Fruit fly (Drosophila melanogaster) whole organism, prepupa: ENCODE data around the gene Hel89B.

Source experiments
- CG10631 ChIP-seq: fragments of 200-800 bp; sonication (Bioruptor generic); optimal IDR thresholded peaks from 2 replicates; lab custom pipeline; 2016; ENCODE audit warnings: missing biosample characterization, missing genetic modification characterization
- CG10669 ChIP-seq: fragments of 200-800 bp; sonication (Bioruptor generic); optimal IDR thresholded peaks from 3 replicates; lab custom pipeline; 2018; ENCODE audit warnings: missing biosample characterization, mild to moderate bottlenecking, missing genetic modification characterization, moderate library complexity
- CG15336 ChIP-seq: fragments of 200-800 bp; sonication (Bioruptor generic); IDR thresholded peaks from 2 replicates; pipeline ENCODE4 v1.3.6; 2022; ENCODE audit warnings: missing biosample characterization, missing genetic modification characterization
- CG3032 ChIP-seq: fragments of 200-800 bp; optimal IDR thresholded peaks from 2 replicates; lab custom pipeline; 2019; ENCODE audit warnings: missing biosample characterization, mild to moderate bottlenecking, missing genetic modification characterization, moderate library complexity
- CG6163 ChIP-seq: fragments of 200-800 bp; sonication (Bioruptor generic); IDR thresholded peaks from 3 replicates; pipeline ENCODE4 v1.3.6; 2022; ENCODE audit warnings: missing biosample characterization, missing genetic modification characterization
- CG6792 ChIP-seq: fragments of 200-800 bp; sonication (Bioruptor generic); optimal IDR thresholded peaks from 3 replicates; lab custom pipeline; 2016; ENCODE audit warnings: missing biosample characterization, missing genetic modification characterization
- CG6854 ChIP-seq: fragments of 200-800 bp; sonication (Bioruptor generic); optimal IDR thresholded peaks from 2 replicates; lab custom pipeline; 2017; ENCODE audit warnings: missing biosample characterization, mild to moderate bottlenecking, missing genetic modification characterization
- CG7368 ChIP-seq: fragments of 200-800 bp; sonication (Bioruptor generic); optimal IDR thresholded peaks from 3 replicates; lab custom pipeline; 2016; ENCODE audit warnings: missing biosample characterization, missing genetic modification characterization
- CG8319 ChIP-seq: fragments of 200-800 bp; sonication (Bioruptor generic); optimal IDR thresholded peaks from 3 replicates; lab custom pipeline; 2016; ENCODE audit warnings: missing biosample characterization, missing genetic modification characterization
- Hr39 ChIP-seq: fragments of 200-800 bp; sonication (Bioruptor generic); optimal IDR thresholded peaks from 2 replicates; lab custom pipeline; 2016; ENCODE audit warnings: missing biosample characterization, missing genetic modification characterization
- Lpt ChIP-seq: fragments of 200-800 bp; sonication (Bioruptor generic); optimal IDR thresholded peaks from 3 replicates; lab custom pipeline; 2016; ENCODE audit warnings: missing biosample characterization, missing genetic modification characterization
- OdsH ChIP-seq: fragments of 200-800 bp; sonication (Bioruptor generic); optimal IDR thresholded peaks from 3 replicates; lab custom pipeline; 2016; ENCODE audit warnings: missing biosample characterization, missing genetic modification characterization
- esn ChIP-seq: fragments of 200-800 bp; sonication (Bioruptor generic); optimal IDR thresholded peaks from 2 replicates; lab custom pipeline; 2016; ENCODE audit warnings: missing biosample characterization, mild to moderate bottlenecking, missing genetic modification characterization, moderate library complexity
- vri ChIP-seq: fragments of 200-800 bp; sonication (Bioruptor generic); optimal IDR thresholded peaks from 3 replicates; lab custom pipeline; 2016; ENCODE audit warnings: missing biosample characterization, mild to moderate bottlenecking, missing genetic modification characterization

dm6 chr3R:16029584-16029983 is 56.5 kb downstream of the Hel89B start:
- TF ChIP-seq Hr39 (GFP tag; lab: Kevin White, UChicago) (no peak), vri (no peak), Lpt (no peak), OdsH (GFP tag; lab: Kevin White, UChicago) (no peak), CG6163 (GFP tag; lab: Robert Waterston, UW) (no peak), CG8319 (GFP tag; lab: Kevin White, UChicago) (no peak), CG15336 (GFP tag; lab: Robert Waterston, UW) (no peak), CG10669 (no peak), CG7368 (GFP tag; lab: Kevin White, UChicago) (no peak), CG6854 (GFP tag; lab: Kevin White, UChicago) (no peak), CG3032 (tag; lab: Kevin White, UChicago) (no peak), CG10631 (GFP tag; lab: Kevin White, UChicago) (no peak), esn (GFP tag; lab: Kevin White, UChicago) (no peak), CG6792 (no peak)
